Worm (Caenorhabditis elegans) whole organism, young adult: ENCODE data around the gene dat-1.

Source experiments
- F39B2.1 ChIP-seq: fragments of 200-800 bp; sonication (Bioruptor generic); IDR thresholded peaks from 2 replicates; pipeline ENCODE4 v1.3.6; 2022; ENCODE audit warnings: missing genetic modification reagents, missing genetic modification characterization, missing compliant biosample characterization
- F55B11.4 ChIP-seq: sonication (generic microtip); optimal IDR thresholded peaks from 2 replicates; lab custom pipeline; 2016; ENCODE audit warnings: missing compliant biosample characterization, missing genetic modification characterization, borderline replicate concordance; ENCODE audit not compliant: insufficient read depth
- T07F8.4 ChIP-seq: sonication (generic microtip); optimal IDR thresholded peaks from 2 replicates; lab custom pipeline; 2016; ENCODE audit warnings: mild to moderate bottlenecking, missing genetic modification characterization, moderate library complexity, missing compliant biosample characterization
- T26A5.8 ChIP-seq: sonication (generic microtip); optimal IDR thresholded peaks from 2 replicates; lab custom pipeline; 2016; ENCODE audit warnings: missing genetic modification characterization, missing compliant biosample characterization
- Y53G8AR.9 ChIP-seq: fragments of 200-800 bp; sonication (Bioruptor generic); conservative IDR thresholded peaks from 2 replicates; pipeline ENCODE4 v1.3.6; 2022; ENCODE audit warnings: missing genetic modification reagents, missing genetic modification characterization, missing compliant biosample characterization
- atf-7 ChIP-seq: sonication (generic microtip); optimal IDR thresholded peaks from 2 replicates; lab custom pipeline; 2017; ENCODE audit warnings: mild to moderate bottlenecking, missing genetic modification characterization, missing compliant biosample characterization
- attf-5 ChIP-seq: fragments of 200-800 bp; sonication (Bioruptor generic); optimal IDR thresholded peaks from 2 replicates; lab custom pipeline; 2018; ENCODE audit warnings: mild to moderate bottlenecking, missing genetic modification characterization, missing compliant biosample characterization
- cebp-1 ChIP-seq, 2 experiments: fragments of 200-800 bp in 1 of 2; sonication (Bioruptor generic) in 1 of 2; sonication (generic microtip) in 1 of 2; IDR thresholded peaks in 1 of 2; optimal IDR thresholded peaks in 1 of 2; 2 replicates each; pipeline versions ENCODE4 v1.3.6 to Lab custom; 2017 to 2022; ENCODE audit warnings: missing compliant biosample characterization in 2 of 2, missing genetic modification characterization in 2 of 2, mild to moderate bottlenecking in 1 of 2, missing genetic modification reagents in 1 of 2, moderate library complexity in 1 of 2
- ceh-27 ChIP-seq: fragments of 200-800 bp; sonication (Bioruptor generic); optimal IDR thresholded peaks from 2 replicates; lab custom pipeline; 2018; ENCODE audit warnings: mild to moderate bottlenecking, missing genetic modification characterization, moderate library complexity, missing compliant biosample characterization
- ceh-58 ChIP-seq: fragments of 200-800 bp; sonication (Bioruptor generic); IDR thresholded peaks from 2 replicates; pipeline ENCODE4 v1.3.6; 2022; ENCODE audit warnings: missing genetic modification characterization, missing compliant biosample characterization
- ceh-91 ChIP-seq: fragments of 200-800 bp; sonication (Bioruptor generic); IDR thresholded peaks from 2 replicates; pipeline ENCODE4 v1.3.6; 2022; ENCODE audit warnings: missing genetic modification reagents, missing genetic modification characterization, missing compliant biosample characterization
- die-1 ChIP-seq: sonication (generic microtip); optimal IDR thresholded peaks from 2 replicates; lab custom pipeline; 2016; ENCODE audit warnings: missing genotype, mild to moderate bottlenecking, missing genetic modification characterization, missing compliant biosample characterization
- dox-1 ChIP-seq: fragments of 200-800 bp; sonication (Bioruptor generic); IDR thresholded peaks from 2 replicates; pipeline ENCODE4 v1.3.6; 2022; ENCODE audit warnings: missing genetic modification reagents, missing genetic modification characterization, missing compliant biosample characterization
- efl-1 ChIP-seq: fragments of 150-350 bp; optimal IDR thresholded peaks from 2 replicates; lab custom pipeline; 2014; ENCODE audit warnings: missing biosample characterization, missing genetic modification reagents, missing genetic modification characterization
- ets-4 ChIP-seq: fragments of 200-800 bp; sonication (Bioruptor generic); optimal IDR thresholded peaks from 2 replicates; lab custom pipeline; 2018; ENCODE audit warnings: mild to moderate bottlenecking, missing genetic modification characterization, missing compliant biosample characterization
- hmg-1.2 ChIP-seq: fragments of 200-800 bp; sonication (Bioruptor generic); IDR thresholded peaks from 2 replicates; pipeline ENCODE4 v1.3.6; 2022; ENCODE audit warnings: missing genetic modification reagents, missing genetic modification characterization, missing compliant biosample characterization
- let-526 ChIP-seq: fragments of 200-800 bp; sonication (Bioruptor generic); IDR thresholded peaks from 2 replicates; pipeline ENCODE4 v1.3.6; 2022; ENCODE audit warnings: missing genetic modification reagents, missing genetic modification characterization, missing compliant biosample characterization
- let-607 ChIP-seq, 2 experiments: fragments of 200-800 bp in 1 of 2; sonication (Bioruptor generic) in 1 of 2; sonication (generic microtip) in 1 of 2; optimal IDR thresholded peaks; 2 replicates each; lab custom pipeline; 2016 to 2018; ENCODE audit warnings: mild to moderate bottlenecking in 2 of 2, missing compliant biosample characterization in 2 of 2, missing genetic modification characterization in 2 of 2, moderate library complexity in 2 of 2, missing genotype in 1 of 2
- lin-35 ChIP-seq, 3 experiments: fragments of 150-350 bp in 2 of 3; sonication (generic microtip) in 1 of 3; optimal IDR thresholded peaks; 2 replicates each; lab custom pipeline; 2014 to 2018; ENCODE audit warnings: missing biosample characterization in 3 of 3, missing genetic modification characterization in 3 of 3, missing genetic modification reagents in 3 of 3
- lir-1 ChIP-seq: fragments of 200-800 bp; sonication (Bioruptor generic); conservative IDR thresholded peaks from 2 replicates; pipeline ENCODE4 v1.3.6; 2022; ENCODE audit warnings: missing genetic modification reagents, missing genetic modification characterization, missing compliant biosample characterization
- lsy-27 ChIP-seq: sonication (generic microtip); optimal IDR thresholded peaks from 2 replicates; lab custom pipeline; 2017; ENCODE audit warnings: missing genetic modification characterization, mild to moderate bottlenecking, missing compliant biosample characterization, antibody characterized with exemption, missing genotype, borderline replicate concordance; ENCODE audit not compliant: insufficient read depth
- mcd-1 ChIP-seq: fragments of 200-800 bp; sonication (Bioruptor generic); IDR thresholded peaks from 2 replicates; pipeline ENCODE4 v1.3.6; 2022; ENCODE audit warnings: missing genetic modification reagents, missing genetic modification characterization, missing compliant biosample characterization
- nhr-80 ChIP-seq: sonication (generic microtip); optimal IDR thresholded peaks from 2 replicates; lab custom pipeline; 2016; ENCODE audit warnings: missing genetic modification characterization, missing compliant biosample characterization
- nhr-90 ChIP-seq: sonication (generic microtip); optimal IDR thresholded peaks from 2 replicates; lab custom pipeline; 2016; ENCODE audit warnings: missing genotype, mild to moderate bottlenecking, missing genetic modification characterization, missing compliant biosample characterization
- pbrm-1 ChIP-seq: fragments of 200-800 bp; sonication (Bioruptor generic); IDR thresholded peaks from 2 replicates; pipeline ENCODE4 v1.3.6; 2022; ENCODE audit warnings: missing genetic modification reagents, missing genetic modification characterization, missing compliant biosample characterization
- rec-8 ChIP-seq, 2 experiments: sonication (generic microtip); optimal IDR thresholded peaks; 2 replicates each; lab custom pipeline; 2016; ENCODE audit warnings: mild to moderate bottlenecking in 2 of 2, missing genetic modification characterization in 2 of 2, missing genetic modification reagents in 2 of 2, missing genotype in 2 of 2, missing biosample characterization in 1 of 2, missing compliant biosample characterization in 1 of 2, moderate library complexity in 1 of 2
- rpc-1 ChIP-seq, 2 experiments: fragments of 150-350 bp in 1 of 2; sonication (generic microtip) in 1 of 2; optimal IDR thresholded peaks; 2 replicates each; lab custom pipeline; 2014 to 2018; ENCODE audit warnings: missing biosample characterization in 1 of 2, missing genetic modification characterization in 1 of 2, missing genetic modification reagents in 1 of 2, missing genotype in 1 of 2
- snpc-1.1 ChIP-seq: sonication (generic microtip); optimal IDR thresholded peaks from 2 replicates; lab custom pipeline; 2017; ENCODE audit warnings: missing genetic modification characterization, mild to moderate bottlenecking, missing compliant biosample characterization, antibody characterized with exemption, moderate library complexity, missing genotype, missing genetic modification reagents; ENCODE audit not compliant: insufficient read depth
- snpc-4 ChIP-seq, 5 experiments: fragments of 150-350 bp in 1 of 5; sonication (generic microtip) in 4 of 5; optimal IDR thresholded peaks; 2 replicates each; lab custom pipeline; 2014 to 2018; ENCODE audit warnings: missing genetic modification characterization in 5 of 5, missing biosample characterization in 3 of 5, antibody characterized with exemption in 2 of 5, mild to moderate bottlenecking in 2 of 5, missing compliant biosample characterization in 2 of 5, missing genotype in 2 of 5, moderate library complexity in 2 of 5, missing genetic modification reagents in 1 of 5
- tlf-1 ChIP-seq: fragments of 200-800 bp; sonication (Bioruptor generic); optimal IDR thresholded peaks from 2 replicates; lab custom pipeline; 2018; ENCODE audit warnings: mild to moderate bottlenecking, missing genetic modification characterization, missing compliant biosample characterization
- unc-62 ChIP-seq: fragments of 150-350 bp; optimal IDR thresholded peaks from 2 replicates; lab custom pipeline; 2014; ENCODE audit warnings: missing biosample characterization, missing genetic modification reagents, missing genetic modification characterization
- zim-3 ChIP-seq: sonication (generic microtip); optimal IDR thresholded peaks from 2 replicates; lab custom pipeline; 2017; ENCODE audit warnings: mild to moderate bottlenecking, missing genetic modification characterization, moderate library complexity, missing compliant biosample characterization
- ztf-22 ChIP-seq: fragments of 200-800 bp; sonication (Bioruptor generic); optimal IDR thresholded peaks from 2 replicates; lab custom pipeline; 2018; ENCODE audit warnings: mild to moderate bottlenecking, missing genetic modification characterization, moderate library complexity, missing compliant biosample characterization

dat-1 gene

ce11 chrIII:9281480-9281879 lies 38.7 kb downstream of the dat-1 start, which contains the start of gene fozi-1:
Gene fozi-1 (plus strand): TSS chrIII:9281780.
- TF ChIP-seq lir-1 (GFP tag; lab: Robert Waterston, UW) (no peak), die-1 (tag; lab: Kevin White, UChicago) (no peak), T07F8.4 (no peak), T26A5.8 (tag; lab: Kevin White, UChicago) (no peak), efl-1 (GFP tag; lab: Kevin White, UChicago) (no peak), ets-4 (GFP tag; lab: Kevin White, UChicago) (no peak), ceh-27 (GFP tag; lab: Kevin White, UChicago) (no peak), lin-35 (GFP tag; optimal IDR thresholded peaks at IDR 0.05; lab: Kevin White, UChicago) (no peak), mcd-1 (GFP tag; lab: Robert Waterston, UW) (no peak), ceh-58 (GFP tag; lab: Robert Waterston, UW) (no peak), F39B2.1 (GFP tag; lab: Robert Waterston, UW) (no peak), cebp-1 (GFP tag; IDR thresholded peaks at IDR 0.05; lab: Robert Waterston, UW) (no peak), cebp-1 (tag; optimal IDR thresholded peaks at IDR 0.05; lab: Kevin White, UChicago) (no peak), lsy-27 (tag; lab: Kevin White, UChicago) (no peak), let-526 (GFP tag; lab: Robert Waterston, UW) (no peak), ceh-91 (GFP tag; lab: Robert Waterston, UW) (no peak), rec-8 (tag; optimal IDR thresholded peaks at IDR 0.05; lab: Kevin White, UChicago) (no peak)
- TF ChIP-seq, all 124 proteins: peak for 0

ce11 chrIII:9288540-9288939 lies 45.8 kb downstream of the dat-1 start:
- TF ChIP-seq rpc-1 (optimal IDR thresholded peaks at IDR 0.05; lab: Kevin White, UChicago) (no peak), rpc-1 (tag; optimal IDR thresholded peaks at IDR 0.05; lab: Kevin White, UChicago) (no peak), nhr-80 (tag; lab: Kevin White, UChicago) (peak; percentile 43)

- TF ChIP-seq dox-1 (peak; percentile 65), ztf-22 (GFP tag; lab: Kevin White, UChicago) (peak; percentile 46), zim-3 (no peak), ets-4 (GFP tag; lab: Kevin White, UChicago) (peak; percentile 31), atf-7 (tag; lab: Kevin White, UChicago) (peak; percentile 65), nhr-80 (tag; lab: Kevin White, UChicago) (peak; percentile 99), attf-5 (GFP tag; lab: Kevin White, UChicago) (peak; percentile 28), unc-62 (GFP tag; lab: Kevin White, UChicago) (no peak), nhr-90 (tag; lab: Kevin White, UChicago) (peak; percentile 8), Y53G8AR.9 (GFP tag; lab: Robert Waterston, UW) (no peak), F55B11.4 (tag; lab: Kevin White, UChicago) (no peak), let-607 (tag; optimal IDR thresholded peaks at IDR 0.05; lab: Kevin White, UChicago) (peak; percentile 42 to 50), tlf-1 (peak; percentile 4)
These were observed 47.0 kb downstream of the dat-1 start for ce11 chrIII:9289815-9290214.

ce11 chrIII:9291633-9292032 lies 48.9 kb downstream of the dat-1 start:
- TF ChIP-seq snpc-4 (GFP tag; optimal IDR thresholded peaks at IDR 0.05; lab: Kevin White, UChicago) (peak; percentile 42), snpc-4 (tag; optimal IDR thresholded peaks at IDR 0.05; lab: Kevin White, UChicago) (peak in 2 of 4 experiments; percentile 89 to 93), hmg-1.2 (GFP tag; lab: Robert Waterston, UW) (peak; percentile 77), pbrm-1 (GFP tag; lab: Robert Waterston, UW) (peak; percentile 27; the same call in 1 of the 2 replicates), snpc-1.1 (tag; lab: Kevin White, UChicago) (peak; percentile 62)
- TF ChIP-seq, all 124 proteins: peak for 4; not testable (repeated sequence) for 120
